Fruit fly (Drosophila melanogaster): ENCODE data around the gene tHMG2.

The tHMG2 gene

dm6 chr3R:22491088-22491879 is 1.5 kb upstream of the tHMG2 start, which contains the start of the genes CCT1 and tHMG1 (continued):
- no peak for TF ChIP-seq NC2α (GFP tag; optimal IDR thresholded peaks at IDR 0.05)
- TF ChIP-seq ind (GFP tag; optimal IDR thresholded peaks at IDR 0.05): no peak
- no peak for TF ChIP-seq lov (optimal IDR thresholded peaks at IDR 0.05)
- TF ChIP-seq lov (GFP tag; IDR thresholded peaks at IDR 0.05): no peak
- TF ChIP-seq Dip3 (GFP tag; optimal IDR thresholded peaks at IDR 0.05): no peak
- no peak for TF ChIP-seq slbo (GFP tag; IDR thresholded peaks at IDR 0.05)
- TF ChIP-seq CG1792 (GFP tag; optimal IDR thresholded peaks at IDR 0.05): no peak
- TF ChIP-seq Oaz (GFP tag; IDR thresholded peaks at IDR 0.05): no peak
- no peak for TF ChIP-seq GATAe (GFP tag; conservative IDR thresholded peaks at IDR 0.05)
- no peak for TF ChIP-seq CG11247 (GFP tag; IDR thresholded peaks at IDR 0.05)
- TF ChIP-seq CrebB (tag; optimal IDR thresholded peaks at IDR 0.05): no peak
- TF ChIP-seq tx (GFP tag; optimal IDR thresholded peaks at IDR 0.05): peak; percentile 47
- TF ChIP-seq caup (GFP tag; optimal IDR thresholded peaks at IDR 0.05; ENCODE audit: severe bottlenecking): no peak
- TF ChIP-seq CG8089 (GFP tag; optimal IDR thresholded peaks at IDR 0.05): no peak
- no peak for TF ChIP-seq NFAT (GFP tag; IDR thresholded peaks at IDR 0.05)
- TF ChIP-seq gem (tag; optimal IDR thresholded peaks at IDR 0.05): no peak
- no peak for TF ChIP-seq CG9215 (GFP tag; IDR thresholded peaks at IDR 0.05)
- no peak for TF ChIP-seq CG2202 (tag; optimal IDR thresholded peaks at IDR 0.05)
- no peak for TF ChIP-seq CG5245 (GFP tag; optimal IDR thresholded peaks at IDR 0.05)
- no peak for TF ChIP-seq dmrt99B (tag; optimal IDR thresholded peaks at IDR 0.05)
- TF ChIP-seq CG16815 (GFP tag; optimal IDR thresholded peaks at IDR 0.05): no peak
- TF ChIP-seq lab (GFP tag; optimal IDR thresholded peaks at IDR 0.05): no peak
- peak; percentile 77 for TF ChIP-seq trem (tag; optimal IDR thresholded peaks at IDR 0.05)
- no peak for TF ChIP-seq NfI (GFP tag; optimal IDR thresholded peaks at IDR 0.05)
- no peak for TF ChIP-seq sqz (GFP tag; optimal IDR thresholded peaks at IDR 0.05)
- TF ChIP-seq Ravus (GFP tag; IDR thresholded peaks at IDR 0.05): no peak
- no peak for TF ChIP-seq CG9817 (tag; optimal IDR thresholded peaks at IDR 0.05)
- no peak for TF ChIP-seq vfl (GFP tag; optimal IDR thresholded peaks at IDR 0.05)
- TF ChIP-seq CG1602 (GFP tag; optimal IDR thresholded peaks at IDR 0.05): no peak
- peak; percentile 30 for TF ChIP-seq CG17829 (tag; optimal IDR thresholded peaks at IDR 0.05)
- no peak for TF ChIP-seq Ssrp (tag; optimal IDR thresholded peaks at IDR 0.05)
- no peak for TF ChIP-seq bab2 (GFP tag; optimal IDR thresholded peaks at IDR 0.05)
- TF ChIP-seq MTF-1 (GFP tag; optimal IDR thresholded peaks at IDR 0.05; ENCODE audit: borderline replicate concordance): no peak
- no peak for TF ChIP-seq fd96Cb (tag; optimal IDR thresholded peaks at IDR 0.05)
- no peak for TF ChIP-seq Doc2 (GFP tag; IDR thresholded peaks at IDR 0.05)
- TF ChIP-seq Gsc (GFP tag; IDR thresholded peaks at IDR 0.05): no peak
- no peak for TF ChIP-seq Dbx (GFP tag; IDR thresholded peaks at IDR 0.05)
- TF ChIP-seq CHES-1-like (GFP tag; optimal IDR thresholded peaks at IDR 0.05): no peak
- no peak for TF ChIP-seq Abd-B (GFP tag; optimal IDR thresholded peaks at IDR 0.05)
- TF ChIP-seq CG14014 (GFP tag; IDR thresholded peaks at IDR 0.05): no peak
- TF ChIP-seq Nf-YC (tag; optimal IDR thresholded peaks at IDR 0.05): peak; percentile 38
- no peak for TF ChIP-seq E2f1 (GFP tag; IDR thresholded peaks at IDR 0.05)
- no peak for TF ChIP-seq jigr1 (GFP tag; IDR thresholded peaks at IDR 0.05)
- TF ChIP-seq Neu2 (GFP tag; optimal IDR thresholded peaks at IDR 0.05; ENCODE audit: borderline replicate concordance): no peak
- TF ChIP-seq Myb (GFP tag; optimal IDR thresholded peaks at IDR 0.05): peak; percentile 92
- TF ChIP-seq HLHmδ (GFP tag; optimal IDR thresholded peaks at IDR 0.05): no peak
- no peak for TF ChIP-seq CG8281 (tag; optimal IDR thresholded peaks at IDR 0.05)
- TF ChIP-seq Dek (tag; optimal IDR thresholded peaks at IDR 0.05): no peak
- peak; percentile 62 for TF ChIP-seq CoRest (tag; optimal IDR thresholded peaks at IDR 0.05)
- no peak for TF ChIP-seq Bteb2 (GFP tag; optimal IDR thresholded peaks at IDR 0.05)
- no peak for TF ChIP-seq danr (GFP tag; IDR thresholded peaks at IDR 0.05)
